Worm (Caenorhabditis elegans) whole organism, L3 larva: ENCODE data around the gene Y57G11A.5.

Experiments
- R02D3.7 ChIP-seq: fragments of 150-350 bp; optimal IDR thresholded peaks from 2 replicates; lab custom pipeline; 2014; ENCODE audit warnings: missing biosample characterization, missing genetic modification characterization
- ZK546.5 ChIP-seq: sonication (generic microtip); optimal IDR thresholded peaks from 2 replicates; lab custom pipeline; 2017; ENCODE audit warnings: missing biosample characterization, missing genetic modification characterization
- aly-2 ChIP-seq: fragments of 150-350 bp; optimal IDR thresholded peaks from 2 replicates; lab custom pipeline; 2014; ENCODE audit warnings: missing biosample characterization, missing genetic modification characterization
- ceh-16 ChIP-seq: sonication (generic microtip); optimal IDR thresholded peaks from 2 replicates; lab custom pipeline; 2017; ENCODE audit warnings: missing biosample characterization, missing genetic modification characterization
- ceh-28 ChIP-seq: fragments of 150-350 bp; optimal IDR thresholded peaks from 2 replicates; lab custom pipeline; 2014; ENCODE audit warnings: missing biosample characterization, missing genetic modification reagents, missing genetic modification characterization
- ceh-9 ChIP-seq: sonication (generic microtip); optimal IDR thresholded peaks from 2 replicates; lab custom pipeline; 2018; ENCODE audit warnings: missing biosample characterization, missing genetic modification characterization
- daf-12 ChIP-seq: fragments of 150-350 bp; optimal IDR thresholded peaks from 2 replicates; lab custom pipeline; 2014; ENCODE audit warnings: missing biosample characterization, missing genetic modification reagents, missing genetic modification characterization
- egl-27 ChIP-seq: sonication (generic microtip); optimal IDR thresholded peaks from 4 replicates; lab custom pipeline; 2017; ENCODE audit warnings: missing biosample characterization, missing genetic modification reagents, missing genetic modification characterization
- elt-1 ChIP-seq: fragments of 150-350 bp; optimal IDR thresholded peaks from 2 replicates; lab custom pipeline; 2014; ENCODE audit warnings: missing biosample characterization, missing genetic modification characterization
- elt-2 ChIP-seq: sonication (generic microtip); optimal IDR thresholded peaks from 2 replicates; lab custom pipeline; 2016; ENCODE audit warnings: missing genetic modification reagents, mild to moderate bottlenecking, missing genetic modification characterization, missing compliant biosample characterization
- elt-3 ChIP-seq, 3 experiments: fragments of 150-350 bp in 1 of 3; sonication (generic microtip) in 2 of 3; optimal IDR thresholded peaks; 2 replicates in 2 of 3; 4 replicates in 1 of 3; lab custom pipeline; 2014 to 2017; ENCODE audit warnings: missing biosample characterization in 3 of 3, missing genetic modification characterization in 3 of 3
- fkh-10 ChIP-seq: sonication (generic microtip); optimal IDR thresholded peaks from 2 replicates; lab custom pipeline; 2017; ENCODE audit warnings: missing biosample characterization, missing genetic modification reagents, missing genetic modification characterization
- fkh-2 ChIP-seq: fragments of 150-350 bp; optimal IDR thresholded peaks from 2 replicates; lab custom pipeline; 2014; ENCODE audit warnings: missing biosample characterization, missing genetic modification reagents, missing genetic modification characterization
- jun-1 ChIP-seq: fragments of 150-350 bp; optimal IDR thresholded peaks from 2 replicates; lab custom pipeline; 2014; ENCODE audit warnings: missing biosample characterization, missing genetic modification reagents, missing genetic modification characterization
- lin-39 ChIP-seq: fragments of 150-350 bp; optimal IDR thresholded peaks from 2 replicates; lab custom pipeline; 2018; ENCODE audit warnings: missing biosample characterization, missing genetic modification reagents, missing genetic modification characterization
- lsy-12 ChIP-seq: sonication (generic microtip); optimal IDR thresholded peaks from 2 replicates; lab custom pipeline; 2016; ENCODE audit warnings: mild to moderate bottlenecking, missing genetic modification characterization, missing compliant biosample characterization
- mml-1 ChIP-seq: fragments of 150-350 bp; sonication (generic microtip); optimal IDR thresholded peaks from 3 replicates; lab custom pipeline; 2014; ENCODE audit warnings: missing biosample characterization, missing genetic modification characterization
- nhr-12 ChIP-seq: fragments of 150-350 bp; optimal IDR thresholded peaks from 2 replicates; lab custom pipeline; 2014; ENCODE audit warnings: missing biosample characterization, missing genetic modification characterization
- nhr-23 ChIP-seq: fragments of 150-350 bp; optimal IDR thresholded peaks from 2 replicates; lab custom pipeline; 2014; ENCODE audit warnings: missing biosample characterization, missing genetic modification reagents, missing genetic modification characterization
- nhr-237 ChIP-seq: fragments of 150-350 bp; optimal IDR thresholded peaks from 2 replicates; lab custom pipeline; 2014; ENCODE audit warnings: missing biosample characterization, missing genetic modification characterization
- nhr-25 ChIP-seq: sonication (generic microtip); optimal IDR thresholded peaks from 2 replicates; lab custom pipeline; 2017; ENCODE audit warnings: missing biosample characterization, missing genetic modification characterization
- nhr-28 ChIP-seq: fragments of 150-350 bp; optimal IDR thresholded peaks from 2 replicates; lab custom pipeline; 2014; ENCODE audit warnings: missing biosample characterization, missing genetic modification characterization
- nhr-43 ChIP-seq: sonication (generic microtip); optimal IDR thresholded peaks from 2 replicates; lab custom pipeline; 2016; ENCODE audit warnings: mild to moderate bottlenecking, missing genetic modification characterization, missing compliant biosample characterization; ENCODE audit not compliant: poor library complexity, severe bottlenecking
- nhr-76 ChIP-seq: fragments of 150-350 bp; sonication (generic microtip); optimal IDR thresholded peaks from 5 replicates; lab custom pipeline; 2014; ENCODE audit warnings: missing biosample characterization, missing genetic modification characterization
- nhr-77 ChIP-seq: fragments of 150-350 bp; optimal IDR thresholded peaks from 2 replicates; lab custom pipeline; 2014; ENCODE audit warnings: missing biosample characterization, missing genetic modification characterization
- pha-4 ChIP-seq: fragments of 150-350 bp; optimal IDR thresholded peaks from 2 replicates; lab custom pipeline; 2014; ENCODE audit warnings: missing biosample characterization, missing genetic modification reagents, missing genetic modification characterization
- pqm-1 ChIP-seq: fragments of 150-350 bp; optimal IDR thresholded peaks from 2 replicates; lab custom pipeline; 2017; ENCODE audit warnings: missing biosample characterization, missing genetic modification characterization, inconsistent platforms
- sea-2 ChIP-seq: fragments of 150-350 bp; sonication (generic microtip); optimal IDR thresholded peaks from 4 replicates; lab custom pipeline; 2014; ENCODE audit warnings: missing biosample characterization, missing genetic modification reagents, missing genetic modification characterization
- skn-1 ChIP-seq: fragments of 150-350 bp; optimal IDR thresholded peaks from 2 replicates; lab custom pipeline; 2014; ENCODE audit warnings: missing biosample characterization, missing genetic modification characterization
- snpc-4 ChIP-seq: fragments of 150-350 bp; optimal IDR thresholded peaks from 2 replicates; lab custom pipeline; 2014; ENCODE audit warnings: missing biosample characterization, missing genetic modification characterization
- tbx-2 ChIP-seq: sonication (generic microtip); optimal IDR thresholded peaks from 2 replicates; lab custom pipeline; 2016; ENCODE audit warnings: mild to moderate bottlenecking, missing genetic modification characterization, missing compliant biosample characterization
- unc-39 ChIP-seq: sonication (generic microtip); optimal IDR thresholded peaks from 4 replicates; lab custom pipeline; 2017; ENCODE audit warnings: missing biosample characterization, missing genetic modification characterization
- unc-62 ChIP-seq: fragments of 150-350 bp; sonication (generic microtip); optimal IDR thresholded peaks from 4 replicates; lab custom pipeline; 2014; ENCODE audit warnings: missing biosample characterization, missing genetic modification reagents, missing genetic modification characterization
- ztf-11 ChIP-seq: fragments of 150-350 bp; optimal IDR thresholded peaks from 2 replicates; lab custom pipeline; 2014; ENCODE audit warnings: missing biosample characterization, missing genetic modification characterization

Gene Y57G11A.5

DNA sequence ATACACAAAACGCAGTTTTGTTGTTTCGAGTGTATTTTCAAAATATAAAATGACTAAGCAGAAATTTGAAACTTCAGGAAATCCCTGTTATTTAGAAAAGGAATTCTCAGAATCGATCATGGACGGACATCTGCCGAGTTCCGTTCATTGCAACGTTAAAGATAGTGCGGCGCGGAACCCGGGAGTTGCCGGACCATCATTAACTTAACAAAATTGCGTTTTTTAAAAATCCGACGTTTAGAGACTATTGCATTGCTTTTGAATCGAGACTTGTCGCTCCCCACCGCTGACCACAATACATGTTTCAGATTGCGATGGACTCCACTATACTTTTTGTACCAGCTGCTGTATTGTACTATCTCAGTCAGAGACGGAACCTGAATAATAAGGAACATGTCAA, 17.7 kb upstream of the Y57G11A.5 start:
- no peak for TF ChIP-seq nhr-43 (tag; lab: Kevin White, UChicago)
- TF ChIP-seq unc-39 (tag; lab: Kevin White, UChicago): no peak
- no peak for TF ChIP-seq jun-1 (tag; lab: Kevin White, UChicago)
- no peak for TF ChIP-seq ZK546.5 (tag; lab: Kevin White, UChicago)
- TF ChIP-seq nhr-23: no peak
- TF ChIP-seq fkh-10 (GFP tag; lab: Kevin White, UChicago): no peak
- no peak for TF ChIP-seq nhr-28
- TF ChIP-seq nhr-77 (tag; lab: Kevin White, UChicago): no peak
- TF ChIP-seq lsy-12 (tag; lab: Kevin White, UChicago): no peak
- no peak for TF ChIP-seq fkh-2 (tag; lab: Kevin White, UChicago)
- no peak for TF ChIP-seq ceh-9 (tag; lab: Kevin White, UChicago)
- no peak for TF ChIP-seq nhr-76 (tag; lab: Kevin White, UChicago)
- TF ChIP-seq daf-12 (tag; lab: Kevin White, UChicago): no peak
- TF ChIP-seq nhr-237 (tag; lab: Kevin White, UChicago): no peak
- TF ChIP-seq ceh-28 (tag; lab: Kevin White, UChicago): no peak
- TF ChIP-seq, all 47 proteins: peak for 0

DNA sequence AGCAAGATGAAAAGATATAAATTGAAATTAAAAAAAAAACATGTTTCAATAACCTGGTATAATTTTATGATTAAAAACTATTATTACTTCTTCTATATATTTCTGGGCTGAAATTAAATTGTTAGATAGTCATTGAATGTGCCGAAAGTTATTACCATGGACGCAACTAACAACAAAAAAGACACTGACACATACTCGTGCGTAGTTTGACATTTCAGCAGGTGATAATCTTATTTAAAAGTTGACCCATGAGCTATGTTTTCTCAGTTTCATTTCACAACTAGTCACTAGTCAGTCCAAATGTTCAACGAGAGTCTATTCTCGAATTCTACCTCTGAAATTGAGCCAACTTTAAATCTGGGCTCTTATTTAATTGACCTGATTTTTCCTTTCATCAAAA, 16.4 kb upstream of the Y57G11A.5 start, which contains the start of gene T27E7.3:
T27E7.3 (plus strand) TSS at position 301 of the 400 bp plus-strand sequence.
- TF ChIP-seq ZK546.5 (tag; lab: Kevin White, UChicago) (no peak), nhr-237 (tag; lab: Kevin White, UChicago) (no peak), aly-2 (tag; lab: Kevin White, UChicago) (no peak), lin-39 (tag; lab: Kevin White, UChicago) (no peak), mml-1 (tag; lab: Kevin White, UChicago) (no peak)

DNA sequence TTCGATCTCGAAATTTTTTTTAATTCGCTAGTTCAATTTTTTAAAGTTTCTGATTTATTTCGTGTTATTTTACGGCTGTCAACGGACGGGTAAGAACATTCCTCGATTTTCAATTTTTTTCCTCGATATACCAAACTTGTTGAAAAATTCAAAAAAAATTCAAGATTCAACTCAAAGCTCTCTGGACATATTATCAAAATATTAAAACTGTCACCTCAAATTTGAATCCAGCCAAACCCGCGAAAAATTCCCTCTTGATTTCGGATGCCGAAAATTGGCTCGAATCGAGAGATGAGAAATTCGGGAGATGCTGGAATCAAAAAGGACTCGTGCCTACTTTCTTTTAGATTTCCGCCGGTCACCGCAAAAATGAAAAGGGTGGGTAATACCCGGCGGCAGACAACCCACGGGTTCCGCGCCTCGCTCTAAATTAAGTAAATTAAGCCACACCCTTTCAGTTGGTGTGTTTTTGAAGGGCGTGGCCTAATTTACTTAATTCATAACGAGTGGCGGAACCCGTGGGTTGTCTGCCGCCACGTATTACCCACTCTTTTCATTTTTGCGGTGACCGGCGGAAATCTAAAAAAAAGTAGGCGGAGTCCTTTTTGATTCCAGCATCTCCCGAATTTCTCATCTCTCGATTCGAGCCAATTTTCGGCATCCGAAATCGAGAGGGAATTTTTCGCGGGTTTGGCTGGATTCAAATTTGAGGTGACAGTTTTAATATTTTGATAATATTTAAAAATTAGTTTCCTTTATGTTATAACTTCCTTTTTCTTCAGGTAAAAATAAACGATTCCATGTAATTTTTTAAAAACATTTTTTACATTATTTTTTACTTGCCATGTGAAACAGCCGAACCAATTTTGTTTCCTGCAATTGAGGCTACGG, 13.2 kb upstream of the Y57G11A.5 start:
- TF ChIP-seq snpc-4 (tag; lab: Kevin White, UChicago): peak; percentile 53
- TF ChIP-seq, all 47 proteins: peak for 1; not testable (repeated sequence) for 46

DNA sequence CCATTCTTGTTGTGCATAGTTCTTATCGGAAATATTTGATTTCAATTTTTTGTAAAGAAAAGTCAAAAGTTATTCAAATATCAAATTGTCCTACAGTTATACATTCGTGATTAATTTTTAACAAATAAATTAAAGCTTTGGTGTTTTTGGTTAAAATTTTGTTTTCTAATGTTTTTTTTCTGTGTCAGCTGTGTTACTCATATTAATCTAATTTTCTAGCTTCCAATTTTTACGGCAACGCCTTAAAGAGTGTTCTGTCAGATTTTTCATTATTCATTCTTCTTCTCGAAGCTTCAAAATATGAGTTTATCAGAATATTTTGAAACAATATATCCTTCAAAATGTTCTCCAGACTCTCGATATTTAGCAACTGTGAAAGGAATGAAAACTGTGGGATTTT, 11.3 kb upstream of the Y57G11A.5 start, which contains the start of gene srh-63:
srh-63 (plus strand) TSS at position 301 of the 400 bp plus-strand sequence.
- TF ChIP-seq nhr-77 (tag; lab: Kevin White, UChicago) (no peak), aly-2 (tag; lab: Kevin White, UChicago) (no peak), elt-3 (tag; optimal IDR thresholded peaks at IDR 0.05; lab: Kevin White, UChicago) (no peak)

DNA sequence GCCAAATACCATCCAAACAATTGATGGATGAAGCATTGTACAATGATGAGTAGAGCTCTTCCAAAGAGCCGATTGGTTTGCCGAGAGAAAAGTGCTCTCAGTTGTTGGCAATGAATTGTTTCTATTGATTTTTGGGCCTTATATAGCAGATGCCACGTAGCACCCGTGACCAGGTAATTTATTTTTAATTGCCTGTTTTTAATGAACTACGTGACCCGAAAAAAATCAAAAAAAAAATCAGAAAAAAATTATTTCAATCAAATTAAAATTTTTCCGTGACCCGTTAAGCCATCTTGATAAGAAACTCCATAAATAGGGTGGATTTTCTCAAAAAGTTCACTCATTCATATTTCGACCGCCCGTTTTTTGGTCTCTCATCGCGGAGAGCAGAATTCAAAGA, 7.1 kb upstream of the Y57G11A.5 start, which contains the start of the genes Y57G11A.2 and T27E7.1:
Y57G11A.2 (minus strand) TSS at position 101 of the 400 bp plus-strand sequence.
T27E7.1 (plus strand) TSS at position 337 of the 400 bp plus-strand sequence.
- TF ChIP-seq nhr-12 (no peak), nhr-237 (tag; lab: Kevin White, UChicago) (no peak), egl-27 (tag; lab: Kevin White, UChicago) (no peak), lin-39 (tag; lab: Kevin White, UChicago) (no peak), ceh-16 (tag; lab: Kevin White, UChicago) (no peak), nhr-25 (tag; lab: Kevin White, UChicago) (no peak), daf-12 (tag; lab: Kevin White, UChicago) (no peak), unc-62 (GFP tag; lab: Kevin White, UChicago) (no peak), lsy-12 (tag; lab: Kevin White, UChicago) (no peak), ztf-11 (tag; lab: Kevin White, UChicago) (no peak), unc-39 (tag; lab: Kevin White, UChicago) (no peak), nhr-77 (tag; lab: Kevin White, UChicago) (no peak), tbx-2 (no peak)

DNA sequence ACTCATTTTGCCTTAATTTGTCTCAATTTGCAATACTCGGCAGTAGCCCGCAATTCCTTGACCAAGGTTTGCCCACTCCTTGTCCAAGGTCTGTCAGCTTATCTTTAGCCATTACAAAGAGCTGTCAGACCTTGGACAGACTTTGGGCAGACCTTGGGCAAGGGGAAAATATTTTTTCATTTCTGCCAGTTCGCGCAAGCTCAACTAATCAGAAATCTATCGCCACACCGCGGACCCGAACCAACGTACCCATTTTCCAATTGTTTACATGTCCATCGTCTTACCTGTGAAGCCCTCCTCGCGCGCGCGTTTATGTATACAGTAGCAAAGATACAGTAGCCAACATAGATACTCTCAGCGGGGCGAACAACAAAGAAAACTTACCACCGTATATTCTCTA, 2.9 kb upstream of the Y57G11A.5 start:
- no peak for TF ChIP-seq pha-4 (tag; lab: Kevin White, UChicago)
- TF ChIP-seq nhr-25 (tag; lab: Kevin White, UChicago): no peak
- TF ChIP-seq fkh-10 (GFP tag; lab: Kevin White, UChicago): no peak
- no peak for TF ChIP-seq elt-1 (tag; lab: Kevin White, UChicago)
- TF ChIP-seq skn-1 (tag; lab: Kevin White, UChicago): no peak
- TF ChIP-seq tbx-2: no peak
- no peak for TF ChIP-seq pqm-1 (tag; lab: Kevin White, UChicago)
- TF ChIP-seq mml-1 (tag; lab: Kevin White, UChicago): no peak
- no peak for TF ChIP-seq unc-39 (tag; lab: Kevin White, UChicago)
- no peak for TF ChIP-seq ceh-28 (tag; lab: Kevin White, UChicago)
- no peak for TF ChIP-seq daf-12 (tag; lab: Kevin White, UChicago)
- no peak for TF ChIP-seq nhr-28
- no peak for TF ChIP-seq elt-2
- TF ChIP-seq aly-2 (tag; lab: Kevin White, UChicago): no peak
- TF ChIP-seq lin-39 (tag; lab: Kevin White, UChicago): no peak
- TF ChIP-seq sea-2 (GFP tag; lab: Kevin White, UChicago): no peak
- TF ChIP-seq fkh-2 (tag; lab: Kevin White, UChicago): no peak
- TF ChIP-seq nhr-12: no peak
- TF ChIP-seq R02D3.7 (tag; lab: Kevin White, UChicago): no peak
